Fruit fly (Drosophila melanogaster) whole organism, embryonic: ENCODE results near the gene CG31008.

ENCODE experiments used
- Taf1 ChIP-seq: fragments of 200-800 bp; sonication (Bioruptor generic); IDR thresholded peaks from 2 replicates; pipeline ENCODE4 v1.3.6; 2022; ENCODE audit warnings: missing biosample characterization, missing genetic modification characterization
- dmrt99B ChIP-seq: fragments of 200-800 bp; sonication (Bioruptor generic); optimal IDR thresholded peaks from 2 replicates; lab custom pipeline; 2018; ENCODE audit warnings: missing biosample characterization, mild to moderate bottlenecking, missing genetic modification characterization, moderate library complexity
- h ChIP-seq: fragments of >200 bp; optimal IDR thresholded peaks from 2 replicates; lab custom pipeline; 2017
- kay ChIP-seq: fragments of 200-800 bp; sonication (Bioruptor generic); optimal IDR thresholded peaks from 2 replicates; lab custom pipeline; 2016; ENCODE audit warnings: missing biosample characterization, missing genetic modification characterization
- rib ChIP-seq: fragments of 200-800 bp; sonication (Bioruptor generic); IDR thresholded peaks from 2 replicates; pipeline ENCODE4 v1.3.6; 2022; ENCODE audit warnings: missing biosample characterization, missing genetic modification characterization

DNA sequence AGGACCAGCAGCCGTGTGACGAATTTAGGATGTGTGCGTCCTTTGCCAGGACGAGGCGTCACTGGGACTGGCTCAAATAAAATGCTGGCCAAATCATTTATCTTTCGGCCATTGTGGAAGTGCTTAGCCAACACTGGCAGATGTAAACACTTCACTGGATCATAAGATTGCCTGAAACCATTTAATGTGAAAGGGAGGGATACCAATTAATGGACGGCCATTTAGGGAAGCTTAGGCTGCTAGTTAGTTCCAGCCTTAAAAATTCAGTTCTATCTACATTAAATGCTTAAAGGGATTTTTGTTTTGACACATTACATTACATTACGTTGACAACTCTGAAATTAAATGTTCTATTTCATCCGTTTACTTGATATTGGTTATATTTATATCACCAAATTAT, 30.4 kb downstream of the CG31008 start, which contains the start of gene CG15548:
- TF ChIP-seq rib (GFP tag; lab: Robert Waterston, UW): no peak
- no peak for TF ChIP-seq kay (GFP tag; lab: Kevin White, UChicago)
- no peak for TF ChIP-seq h (lab: Kevin White, UChicago)
- no peak for TF ChIP-seq dmrt99B (tag; lab: Kevin White, UChicago)
- no peak for TF ChIP-seq Taf1 (GFP tag; lab: Robert Waterston, UW)
